Fruit fly (Drosophila melanogaster): ENCODE measurements around the gene Drsl3.

Drsl3 gene

dm6 chr3L:3303087-3303526 lies 11.7 kb upstream of the Drsl3 start, which contains the start of gene CG14968:
CG14968 (minus strand) TSS chr3L:3303112.
- TF ChIP-seq Dll (optimal IDR thresholded peaks at IDR 0.05) (no peak), EcR (GFP tag; optimal IDR thresholded peaks at IDR 0.05) (no peak), pan (optimal IDR thresholded peaks at IDR 0.05) (no peak), psq (optimal IDR thresholded peaks at IDR 0.05) (no peak), usp (GFP tag; optimal IDR thresholded peaks at IDR 0.05) (no peak), CG8478 (optimal IDR thresholded peaks at IDR 0.05) (no peak)

- TF ChIP-seq pan (optimal IDR thresholded peaks at IDR 0.05) (no peak), psq (optimal IDR thresholded peaks at IDR 0.05) (no peak), CG8478 (optimal IDR thresholded peaks at IDR 0.05) (no peak), EcR (GFP tag; optimal IDR thresholded peaks at IDR 0.05) (no peak), usp (GFP tag; optimal IDR thresholded peaks at IDR 0.05) (no peak), Dll (optimal IDR thresholded peaks at IDR 0.05) (no peak)
Observed at dm6 chr3L:3303534-3304459, 11.0 kb upstream of the Drsl3 start, which contains the start of gene ZnT63C. ZnT63C (plus strand) TSS chr3L:3303708.

dm6 chr3L:3304740-3305139 lies 10.1 kb upstream of the Drsl3 start:
- TF ChIP-seq psq (optimal IDR thresholded peaks at IDR 0.05) (no peak), Dll (optimal IDR thresholded peaks at IDR 0.05) (no peak), pan (optimal IDR thresholded peaks at IDR 0.05) (no peak), CG8478 (optimal IDR thresholded peaks at IDR 0.05) (no peak), EcR (GFP tag; optimal IDR thresholded peaks at IDR 0.05) (no peak), usp (GFP tag; optimal IDR thresholded peaks at IDR 0.05) (no peak)

- TF ChIP-seq Dll (optimal IDR thresholded peaks at IDR 0.05): no peak
- TF ChIP-seq CG8478 (optimal IDR thresholded peaks at IDR 0.05): no peak
Observed at dm6 chr3L:3305430-3305829, 9.4 kb upstream of the Drsl3 start.

- TF ChIP-seq EcR (GFP tag; optimal IDR thresholded peaks at IDR 0.05): no peak
- no peak for TF ChIP-seq psq (optimal IDR thresholded peaks at IDR 0.05)
- TF ChIP-seq usp (GFP tag; optimal IDR thresholded peaks at IDR 0.05): no peak
- TF ChIP-seq CG8478 (optimal IDR thresholded peaks at IDR 0.05): no peak
- no peak for TF ChIP-seq Dll (optimal IDR thresholded peaks at IDR 0.05)
- no peak for TF ChIP-seq pan (optimal IDR thresholded peaks at IDR 0.05)
Observed at dm6 chr3L:3306515-3306914, 8.3 kb upstream of the Drsl3 start.

- TF ChIP-seq psq (optimal IDR thresholded peaks at IDR 0.05) (no peak), Dll (optimal IDR thresholded peaks at IDR 0.05) (no peak), usp (GFP tag; optimal IDR thresholded peaks at IDR 0.05) (no peak), CG8478 (optimal IDR thresholded peaks at IDR 0.05) (no peak), pan (optimal IDR thresholded peaks at IDR 0.05) (no peak), EcR (GFP tag; optimal IDR thresholded peaks at IDR 0.05) (no peak)
Observed at dm6 chr3L:3307593-3307992, 7.2 kb upstream of the Drsl3 start.

- TF ChIP-seq pan (optimal IDR thresholded peaks at IDR 0.05): no peak
Observed at dm6 chr3L:3308676-3309613, 5.9 kb upstream of the Drsl3 start.

- TF ChIP-seq pan (optimal IDR thresholded peaks at IDR 0.05): no peak
Observed at dm6 chr3L:3314049-3314448, 747 bp upstream of the Drsl3 start, which contains the start of gene Drsl2. Drsl2 (plus strand) TSS chr3L:3314349.

- TF ChIP-seq psq (optimal IDR thresholded peaks at IDR 0.05) (no peak), usp (GFP tag; optimal IDR thresholded peaks at IDR 0.05) (no peak), pan (optimal IDR thresholded peaks at IDR 0.05) (no peak), CG8478 (optimal IDR thresholded peaks at IDR 0.05) (no peak), Dll (optimal IDR thresholded peaks at IDR 0.05) (no peak), EcR (GFP tag; optimal IDR thresholded peaks at IDR 0.05) (no peak)
Observed at dm6 chr3L:3315288-3315687, 492 bp downstream of the Drsl3 start, which contains the start of gene Drsl4. Drsl4 (plus strand) TSS chr3L:3315620.

dm6 chr3L:3316441-3316840 lies 1.6 kb downstream of the Drsl3 start, which contains the start of gene Drsl5:
Drsl5 (plus strand) TSS chr3L:3316781.
- TF ChIP-seq CG8478 (optimal IDR thresholded peaks at IDR 0.05) (no peak), psq (optimal IDR thresholded peaks at IDR 0.05) (no peak), Dll (optimal IDR thresholded peaks at IDR 0.05) (no peak), pan (optimal IDR thresholded peaks at IDR 0.05) (no peak), EcR (GFP tag; optimal IDR thresholded peaks at IDR 0.05) (no peak), usp (GFP tag; optimal IDR thresholded peaks at IDR 0.05) (no peak)

- TF ChIP-seq psq (optimal IDR thresholded peaks at IDR 0.05): no peak
- no peak for TF ChIP-seq Dll (optimal IDR thresholded peaks at IDR 0.05)
- no peak for TF ChIP-seq pan (optimal IDR thresholded peaks at IDR 0.05)
- no peak for TF ChIP-seq usp (GFP tag; optimal IDR thresholded peaks at IDR 0.05)
- TF ChIP-seq EcR (GFP tag; optimal IDR thresholded peaks at IDR 0.05): no peak
Observed at dm6 chr3L:3319223-3319643, 4.4 kb downstream of the Drsl3 start, which contains the start of the genes PIG-C, CG12016 and Dpm2. PIG-C (minus strand) TSS chr3L:3319232. CG12016 (plus strand) TSS chr3L:3319555. Dpm2 (plus strand) TSS chr3L:3319555.
